Worm (Caenorhabditis elegans): Measurements from ENCODE around the gene K08E4.8.

Gene K08E4.8

DNA sequence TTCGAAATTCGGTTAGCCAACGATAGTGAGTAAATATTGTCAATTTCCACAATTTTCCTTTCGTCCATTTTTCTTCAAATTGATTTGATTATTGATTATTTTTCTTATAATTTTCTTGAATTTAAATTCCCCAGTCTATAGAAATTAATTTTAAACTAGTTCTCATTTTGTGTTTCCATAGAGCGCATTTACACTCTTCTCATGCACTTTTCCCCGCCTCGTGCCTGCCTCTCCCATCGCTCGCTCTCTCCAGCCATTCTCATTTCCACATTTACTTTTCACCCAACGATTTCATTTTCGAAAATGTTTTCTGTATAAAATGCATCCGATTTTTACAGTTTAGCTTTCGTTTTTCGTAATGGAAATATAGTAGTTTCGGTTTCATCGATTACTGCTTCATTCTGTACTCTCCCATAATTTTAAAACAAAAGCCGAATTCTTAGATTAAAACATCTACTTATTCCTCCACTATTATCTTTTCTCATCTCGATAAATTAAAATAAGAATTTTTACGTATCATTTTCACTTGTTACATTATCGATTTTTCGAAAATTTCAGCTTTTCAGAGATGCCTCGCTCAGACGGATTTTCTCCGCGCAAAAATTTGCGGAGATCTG, 17.9 kb upstream of the K08E4.8 start, which contains the start of gene lex-1:
Gene lex-1 (plus strand): TSS at position 567 of the 617 bp plus-strand sequence.
- TF ChIP-seq ceh-24 (tag; optimal IDR thresholded peaks at IDR 0.05): no peak
- TF ChIP-seq hlh-6 (tag; optimal IDR thresholded peaks at IDR 0.05): no peak
- peak; percentile 38 for TF ChIP-seq nfya-1 (tag; optimal IDR thresholded peaks at IDR 0.05)
- peak; percentile 26 for TF ChIP-seq ceh-31 (tag; optimal IDR thresholded peaks at IDR 0.05)
- peak; percentile 75 for TF ChIP-seq hlh-30 (tag; optimal IDR thresholded peaks at IDR 0.05; ENCODE audit: insufficient read depth)
- TF ChIP-seq unc-42 (tag; optimal IDR thresholded peaks at IDR 0.05): peak; percentile 27

DNA sequence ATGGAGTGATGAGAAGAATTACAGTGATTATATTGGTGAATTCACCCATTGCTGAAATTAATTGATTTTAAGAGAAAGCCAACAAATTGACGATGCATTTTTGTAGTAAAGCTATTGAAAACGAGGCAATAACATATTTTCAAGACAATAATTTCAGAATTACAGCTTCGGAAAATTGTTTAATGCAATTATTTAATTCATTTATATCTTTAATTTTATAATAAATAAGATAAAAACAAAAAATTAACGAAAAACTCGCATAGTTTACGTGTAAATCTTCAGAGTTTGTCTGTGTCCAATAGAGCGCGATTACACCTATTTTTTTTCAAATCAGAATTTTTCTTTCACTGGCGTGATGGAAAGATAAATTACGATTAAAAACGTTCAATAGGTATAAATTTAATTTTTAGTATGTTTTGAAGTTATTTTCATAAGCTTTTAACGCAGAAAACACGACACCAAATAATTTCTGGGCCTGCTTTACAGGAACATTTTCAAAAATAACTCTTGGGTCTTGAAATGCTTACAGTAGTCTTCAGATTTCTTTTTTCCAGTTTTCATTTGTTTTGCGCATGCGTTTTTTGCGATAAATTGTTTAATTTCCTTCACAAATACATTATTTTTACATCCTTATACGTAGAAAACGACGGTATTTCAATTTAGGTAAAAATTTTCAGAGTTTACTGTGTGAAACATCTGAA, 17.1 kb upstream of the K08E4.8 start, which contains the start of gene tmed-1:
Gene tmed-1 (minus strand): TSS at position 51 of the 701 bp plus-strand sequence.
- no peak for TF ChIP-seq dmd-4 (tag; optimal IDR thresholded peaks at IDR 0.05; ENCODE audit: borderline replicate concordance)
- no peak for TF ChIP-seq unc-3 (GFP tag; conservative IDR thresholded peaks at IDR 0.05)
- no peak for TF ChIP-seq unc-3 (tag; optimal IDR thresholded peaks at IDR 0.05)
- TF ChIP-seq che-1 (tag; optimal IDR thresholded peaks at IDR 0.05): no peak
- TF ChIP-seq elt-4 (tag; optimal IDR thresholded peaks at IDR 0.05): no peak
- no peak for TF ChIP-seq unc-55 (GFP tag; optimal IDR thresholded peaks at IDR 0.05)
- no peak for TF ChIP-seq pag-3 (tag; optimal IDR thresholded peaks at IDR 0.05; ENCODE audit: borderline replicate concordance)
- no peak for TF ChIP-seq pros-1 (tag; optimal IDR thresholded peaks at IDR 0.05)
- TF ChIP-seq hlh-6 (tag; optimal IDR thresholded peaks at IDR 0.05): no peak
- no peak for TF ChIP-seq tbx-7 (tag; optimal IDR thresholded peaks at IDR 0.05)
- no peak for TF ChIP-seq unc-86 (tag; optimal IDR thresholded peaks at IDR 0.05)
- TF ChIP-seq ttx-3 (tag; optimal IDR thresholded peaks at IDR 0.05): no peak
- TF ChIP-seq unc-42 (tag; optimal IDR thresholded peaks at IDR 0.05): no peak

DNA sequence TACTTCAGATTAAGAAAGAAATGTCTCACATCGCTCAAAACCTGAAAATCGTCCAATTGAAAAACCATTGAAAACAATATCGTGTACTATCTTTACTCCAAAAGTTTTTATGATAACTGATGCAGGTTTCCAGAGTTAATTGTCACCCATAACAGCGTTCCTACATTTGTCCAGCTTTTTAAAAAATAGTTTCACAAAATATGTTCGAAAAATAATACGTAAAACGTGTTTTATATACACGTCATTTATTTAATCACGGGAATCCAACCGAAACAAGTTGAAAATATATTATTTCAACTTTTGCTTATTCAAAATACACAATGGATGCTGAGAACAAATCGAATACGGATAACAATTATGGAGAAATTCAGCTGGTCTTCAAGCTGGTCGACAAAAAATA, 14.4 kb upstream of the K08E4.8 start, which contains the start of gene K08E4.7:
Gene K08E4.7 (plus strand): TSS at position 301 of the 400 bp plus-strand sequence.
- no peak for TF ChIP-seq ama-1 (optimal IDR thresholded peaks at IDR 0.05)
- no peak for TF ChIP-seq ref-2 (tag; optimal IDR thresholded peaks at IDR 0.05)
- TF ChIP-seq hlh-8 (tag; optimal IDR thresholded peaks at IDR 0.05): no peak
- no peak for TF ChIP-seq lin-11 (tag; optimal IDR thresholded peaks at IDR 0.05)
- no peak for TF ChIP-seq tbx-2 (tag; optimal IDR thresholded peaks at IDR 0.05)
- TF ChIP-seq pax-1 (tag; optimal IDR thresholded peaks at IDR 0.05): no peak
- no peak for TF ChIP-seq ceh-22 (tag; optimal IDR thresholded peaks at IDR 0.05)
- TF ChIP-seq hlh-13 (GFP tag; optimal IDR thresholded peaks at IDR 0.05): no peak
- no peak for TF ChIP-seq K02D7.2 (tag; optimal IDR thresholded peaks at IDR 0.05)
- no peak for TF ChIP-seq ceh-19 (GFP tag; optimal IDR thresholded peaks at IDR 0.05)
- no peak for TF ChIP-seq pha-4 (tag; optimal IDR thresholded peaks at IDR 0.05)
- TF ChIP-seq nhr-232 (tag; optimal IDR thresholded peaks at IDR 0.05): no peak
- TF ChIP-seq ceh-30 (tag; optimal IDR thresholded peaks at IDR 0.05): no peak
- no peak for TF ChIP-seq fkh-6 (tag; optimal IDR thresholded peaks at IDR 0.05)
- TF ChIP-seq pqm-1 (tag; optimal IDR thresholded peaks at IDR 0.05): no peak
- TF ChIP-seq Y22D7AL.16 (tag; optimal IDR thresholded peaks at IDR 0.05): no peak

DNA sequence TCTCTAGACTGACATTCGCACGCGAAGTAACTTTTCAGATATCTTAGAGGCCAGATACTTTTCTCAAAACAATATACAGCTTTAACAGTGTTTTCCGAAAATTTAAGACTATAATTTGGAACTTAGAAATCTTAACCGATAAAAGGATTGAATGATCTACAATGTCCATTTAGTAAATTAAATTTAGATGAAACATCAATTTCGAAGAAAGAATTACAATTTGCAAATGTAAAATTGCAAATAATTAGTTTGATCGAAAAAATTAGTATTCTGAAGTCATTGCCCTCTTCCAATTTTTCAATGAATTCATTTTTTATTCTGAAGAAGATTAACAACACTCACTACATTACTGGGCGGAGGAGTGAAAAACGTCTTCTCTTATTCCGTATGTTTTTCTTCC, 7.5 kb upstream of the K08E4.8 start, which contains the start of gene bath-37:
Gene bath-37 (plus strand): TSS at position 301 of the 400 bp plus-strand sequence.
- TF ChIP-seq ceh-34 (tag; optimal IDR thresholded peaks at IDR 0.05) (no peak), eyg-1 (tag; optimal IDR thresholded peaks at IDR 0.05) (no peak), npax-4 (tag; optimal IDR thresholded peaks at IDR 0.05) (no peak), Y22D7AL.16 (tag; optimal IDR thresholded peaks at IDR 0.05) (no peak), ceh-2 (tag; optimal IDR thresholded peaks at IDR 0.05) (no peak), hlh-15 (tag; optimal IDR thresholded peaks at IDR 0.05) (no peak), nhr-11 (tag; optimal IDR thresholded peaks at IDR 0.05) (no peak), fax-1 (tag; optimal IDR thresholded peaks at IDR 0.05) (no peak), ceh-9 (tag; optimal IDR thresholded peaks at IDR 0.05) (no peak), sox-4 (tag; optimal IDR thresholded peaks at IDR 0.05) (no peak), hlh-8 (tag; optimal IDR thresholded peaks at IDR 0.05) (no peak)

All from whole organism, late embryonic.